Worm (Caenorhabditis elegans) whole organism, mixed stage, embryonic: ENCODE data around the gene C18G1.8.

Experiments used
- ces-1 ChIP-seq: fragments of 150-350 bp; optimal IDR thresholded peaks from 2 replicates; lab custom pipeline; 2014; ENCODE audit warnings: missing biosample characterization, missing genetic modification reagents, missing genetic modification characterization
- ham-2 ChIP-seq: fragments of 200-800 bp; sonication (Bioruptor generic); optimal IDR thresholded peaks from 2 replicates; lab custom pipeline; 2018; ENCODE audit warnings: mild to moderate bottlenecking, missing genetic modification characterization, missing compliant biosample characterization
- hlh-1 ChIP-seq: fragments of 150-350 bp; optimal IDR thresholded peaks from 2 replicates; lab custom pipeline; 2014; ENCODE audit warnings: missing biosample characterization, missing genetic modification reagents, missing genetic modification characterization
- lin-13 ChIP-seq: fragments of 150-350 bp; optimal IDR thresholded peaks from 2 replicates; lab custom pipeline; 2014; ENCODE audit warnings: missing biosample characterization, missing genetic modification characterization
- lsy-2 ChIP-seq: fragments of 150-350 bp; optimal IDR thresholded peaks from 2 replicates; lab custom pipeline; 2014; ENCODE audit warnings: missing biosample characterization, missing genetic modification characterization
- mab-5 ChIP-seq: fragments of 150-350 bp; optimal IDR thresholded peaks from 2 replicates; lab custom pipeline; 2014; ENCODE audit warnings: missing biosample characterization, missing genetic modification characterization
- nhr-12 ChIP-seq: fragments of 150-350 bp; optimal IDR thresholded peaks from 2 replicates; lab custom pipeline; 2014; ENCODE audit warnings: missing biosample characterization, missing genetic modification characterization
- nhr-237 ChIP-seq: fragments of 150-350 bp; optimal IDR thresholded peaks from 2 replicates; lab custom pipeline; 2014; ENCODE audit warnings: missing biosample characterization, missing genetic modification characterization
- nhr-76 ChIP-seq: sonication (generic microtip); optimal IDR thresholded peaks from 2 replicates; lab custom pipeline; 2017; ENCODE audit warnings: missing biosample characterization, missing genetic modification characterization
- pha-4 ChIP-seq: fragments of 150-350 bp; optimal IDR thresholded peaks from 2 replicates; lab custom pipeline; 2018; ENCODE audit warnings: missing biosample characterization, missing genetic modification reagents, missing genetic modification characterization
- sem-2 ChIP-seq: fragments of 200-800 bp; sonication (Bioruptor generic); optimal IDR thresholded peaks from 2 replicates; lab custom pipeline; 2018; ENCODE audit warnings: mild to moderate bottlenecking, missing genetic modification characterization, missing compliant biosample characterization
- snpc-4 ChIP-seq: fragments of 150-350 bp; optimal IDR thresholded peaks from 2 replicates; lab custom pipeline; 2014; ENCODE audit warnings: missing biosample characterization, missing genetic modification characterization
- tbx-8 ChIP-seq: fragments of 200-800 bp; sonication (Bioruptor generic); optimal IDR thresholded peaks from 2 replicates; lab custom pipeline; 2018; ENCODE audit warnings: mild to moderate bottlenecking, missing genetic modification characterization, moderate library complexity, missing compliant biosample characterization
- ztf-11 ChIP-seq: fragments of 150-350 bp; optimal IDR thresholded peaks from 2 replicates; lab custom pipeline; 2014; ENCODE audit warnings: missing biosample characterization, missing genetic modification characterization

DNA sequence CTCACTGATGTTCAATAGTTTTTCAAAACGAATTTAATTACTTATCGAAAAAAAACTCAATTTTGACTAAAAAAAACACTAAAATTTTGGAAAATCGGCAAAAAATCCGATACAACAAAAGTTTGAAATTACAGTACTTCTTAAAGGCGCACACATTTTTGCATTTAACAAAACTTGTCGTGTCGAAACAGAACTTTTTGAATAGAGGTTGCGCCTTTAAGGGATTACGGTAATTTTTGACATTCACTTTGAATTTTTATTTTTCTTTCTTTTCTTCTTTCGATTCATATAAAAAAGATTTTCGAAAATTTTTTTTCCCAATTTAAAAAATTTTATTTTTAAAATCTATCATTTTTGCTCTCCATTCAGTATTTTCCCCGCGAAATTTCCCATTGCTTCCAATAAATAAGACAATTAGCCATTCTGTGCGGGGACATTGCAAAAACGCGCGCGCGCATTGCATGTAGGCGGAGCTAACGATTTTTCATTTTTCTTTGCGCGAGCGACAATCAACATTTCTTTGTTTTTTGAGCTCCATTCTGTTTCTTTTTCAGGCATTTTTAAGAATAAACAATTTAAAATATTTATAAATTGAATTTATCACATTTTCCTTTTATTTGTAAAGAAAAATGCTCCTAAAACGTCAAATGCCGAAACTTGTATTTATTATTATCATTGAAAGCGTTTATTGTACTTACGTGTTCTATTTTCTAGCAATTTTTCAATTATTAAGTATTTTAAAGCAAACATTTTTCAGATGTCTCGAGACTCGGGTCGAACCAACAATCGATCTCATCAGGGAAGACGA is 35.0 kb downstream of the C18G1.8 start, which contains the start of gene F39G3.3:
- peak; percentile 82 for TF ChIP-seq mab-5 (tag; lab: Kevin White, UChicago)
- TF ChIP-seq lin-13 (tag; lab: Kevin White, UChicago) = peak; percentile 68
- peak; percentile 35 for TF ChIP-seq nhr-76 (tag; lab: Kevin White, UChicago)
- peak; percentile 2 for TF ChIP-seq pha-4 (tag; lab: Kevin White, UChicago)
- TF ChIP-seq ztf-11 = peak; percentile 64
- no peak for TF ChIP-seq snpc-4 (tag; lab: Kevin White, UChicago)
- TF ChIP-seq ham-2 (GFP tag; lab: Kevin White, UChicago) = peak; percentile 81
- peak; percentile 87 for TF ChIP-seq hlh-1 (tag; lab: Kevin White, UChicago)
- peak; percentile 89 for TF ChIP-seq ces-1 (GFP tag; lab: Kevin White, UChicago)
- peak; percentile 65 for TF ChIP-seq lsy-2 (tag; lab: Kevin White, UChicago)
- no peak for TF ChIP-seq nhr-12 (tag; lab: Kevin White, UChicago)
- peak; percentile 65 for TF ChIP-seq tbx-8 (GFP tag; lab: Kevin White, UChicago)
- TF ChIP-seq sem-2 = peak; percentile 67
- TF ChIP-seq nhr-237 = no peak
